Fruit fly (Drosophila melanogaster) whole organism, prepupa: ENCODE results near the gene oc.
A peak's percentile ranks its signal among the peaks of the same experiment; 100 is the strongest.

Experiments
- Blimp-1 ChIP-seq: fragments of 200-800 bp; sonication (Bioruptor generic); optimal IDR thresholded peaks from 3 replicates; lab custom pipeline; 2017; ENCODE audit warnings: missing biosample characterization, missing genetic modification characterization, mild to moderate bottlenecking, moderate library complexity, missing genetic modification reagents
- CG10631 ChIP-seq: fragments of 200-800 bp; sonication (Bioruptor generic); optimal IDR thresholded peaks from 2 replicates; lab custom pipeline; 2016; ENCODE audit warnings: missing biosample characterization, missing genetic modification characterization
- CG10669 ChIP-seq: fragments of 200-800 bp; sonication (Bioruptor generic); optimal IDR thresholded peaks from 3 replicates; lab custom pipeline; 2018; ENCODE audit warnings: missing biosample characterization, mild to moderate bottlenecking, missing genetic modification characterization, moderate library complexity
- CG11294 ChIP-seq: fragments of 200-800 bp; sonication (Bioruptor generic); IDR thresholded peaks from 2 replicates; pipeline ENCODE4 v1.3.6; 2022; ENCODE audit warnings: missing biosample characterization, missing genetic modification characterization
- CG11902 ChIP-seq: fragments of 200-800 bp; sonication (Bioruptor generic); optimal IDR thresholded peaks from 3 replicates; lab custom pipeline; 2016; ENCODE audit warnings: missing biosample characterization, missing genetic modification characterization
- CG15336 ChIP-seq: fragments of 200-800 bp; sonication (Bioruptor generic); IDR thresholded peaks from 2 replicates; pipeline ENCODE4 v1.3.6; 2022; ENCODE audit warnings: missing biosample characterization, missing genetic modification characterization
- CG16779 ChIP-seq: fragments of 200-800 bp; sonication (Bioruptor generic); optimal IDR thresholded peaks from 3 replicates; lab custom pipeline; 2017; ENCODE audit warnings: missing biosample characterization, mild to moderate bottlenecking, missing genetic modification characterization
- CG3032 ChIP-seq: fragments of 200-800 bp; optimal IDR thresholded peaks from 2 replicates; lab custom pipeline; 2019; ENCODE audit warnings: missing biosample characterization, mild to moderate bottlenecking, missing genetic modification characterization, moderate library complexity
- CG31627 ChIP-seq: fragments of 200-800 bp; sonication (Bioruptor generic); optimal IDR thresholded peaks from 3 replicates; lab custom pipeline; 2016; ENCODE audit warnings: missing biosample characterization, missing genetic modification characterization
- CG32006 ChIP-seq: fragments of 200-800 bp; sonication (Bioruptor generic); optimal IDR thresholded peaks from 3 replicates; lab custom pipeline; 2017; ENCODE audit warnings: missing biosample characterization, mild to moderate bottlenecking, missing genetic modification characterization
- CG34406 ChIP-seq: fragments of 200-800 bp; sonication (Bioruptor generic); optimal IDR thresholded peaks from 3 replicates; lab custom pipeline; 2016; ENCODE audit warnings: missing biosample characterization, missing genetic modification characterization
- CG3919 ChIP-seq: fragments of 200-800 bp; sonication (Bioruptor generic); optimal IDR thresholded peaks from 3 replicates; lab custom pipeline; 2016; ENCODE audit warnings: missing biosample characterization, missing genetic modification characterization
- CG4318 ChIP-seq: fragments of 200-800 bp; sonication (Bioruptor generic); optimal IDR thresholded peaks from 3 replicates; lab custom pipeline; 2017; ENCODE audit warnings: missing biosample characterization, mild to moderate bottlenecking, missing genetic modification characterization
- CG6163 ChIP-seq: fragments of 200-800 bp; sonication (Bioruptor generic); IDR thresholded peaks from 3 replicates; pipeline ENCODE4 v1.3.6; 2022; ENCODE audit warnings: missing biosample characterization, missing genetic modification characterization
- CG6854 ChIP-seq: fragments of 200-800 bp; sonication (Bioruptor generic); optimal IDR thresholded peaks from 2 replicates; lab custom pipeline; 2017; ENCODE audit warnings: missing biosample characterization, mild to moderate bottlenecking, missing genetic modification characterization
- CG7368 ChIP-seq: fragments of 200-800 bp; sonication (Bioruptor generic); optimal IDR thresholded peaks from 3 replicates; lab custom pipeline; 2016; ENCODE audit warnings: missing biosample characterization, missing genetic modification characterization
- CG8119 ChIP-seq: fragments of 200-800 bp; sonication (Bioruptor generic); IDR thresholded peaks from 3 replicates; pipeline ENCODE4 v1.3.6; 2022; ENCODE audit warnings: missing biosample characterization, missing genetic modification characterization
- CG8319 ChIP-seq: fragments of 200-800 bp; sonication (Bioruptor generic); optimal IDR thresholded peaks from 3 replicates; lab custom pipeline; 2016; ENCODE audit warnings: missing biosample characterization, missing genetic modification characterization
- CG8632 ChIP-seq: fragments of 200-800 bp; sonication (Bioruptor generic); optimal IDR thresholded peaks from 3 replicates; lab custom pipeline; 2016; ENCODE audit warnings: missing biosample characterization, missing genetic modification characterization
- CG9139 ChIP-seq: fragments of 200-800 bp; sonication (Bioruptor generic); optimal IDR thresholded peaks from 3 replicates; lab custom pipeline; 2017; ENCODE audit warnings: missing biosample characterization, mild to moderate bottlenecking, missing genetic modification characterization
- Eip75B ChIP-seq: fragments of 200-800 bp; sonication (Bioruptor generic); optimal IDR thresholded peaks from 3 replicates; lab custom pipeline; 2016; ENCODE audit warnings: missing biosample characterization, missing genetic modification characterization
- Eip78C ChIP-seq: fragments of 200-800 bp; sonication (Bioruptor generic); peaks from one replicate; lab custom pipeline; 2016; ENCODE audit warnings: missing biosample characterization, missing genetic modification characterization
- Eip93F ChIP-seq: fragments of 200-800 bp; sonication (Bioruptor generic); optimal IDR thresholded peaks from 2 replicates; lab custom pipeline; 2016; ENCODE audit warnings: missing biosample characterization, mild to moderate bottlenecking, missing genetic modification characterization
- Ets21C ChIP-seq: fragments of 200-800 bp; sonication (Bioruptor generic); optimal IDR thresholded peaks from 3 replicates; lab custom pipeline; 2016; ENCODE audit warnings: missing biosample characterization, missing genetic modification characterization
- Ets96B ChIP-seq: fragments of 200-800 bp; optimal IDR thresholded peaks from 2 replicates; lab custom pipeline; 2019; ENCODE audit warnings: missing biosample characterization, mild to moderate bottlenecking, missing genetic modification characterization, moderate library complexity
- Gug ChIP-seq: fragments of 200-800 bp; sonication (Bioruptor generic); IDR thresholded peaks from 2 replicates; pipeline ENCODE4 v1.3.6; 2022; ENCODE audit warnings: missing biosample characterization, missing genetic modification characterization
- Hr38 ChIP-seq: sonication (Bioruptor generic); optimal IDR thresholded peaks from 2 replicates; lab custom pipeline; 2016; ENCODE audit warnings: missing biosample characterization, missing genetic modification characterization
- Hr39 ChIP-seq: fragments of 200-800 bp; sonication (Bioruptor generic); optimal IDR thresholded peaks from 2 replicates; lab custom pipeline; 2016; ENCODE audit warnings: missing biosample characterization, missing genetic modification characterization
- Hr4 ChIP-seq: fragments of 200-800 bp; sonication (Bioruptor generic); optimal IDR thresholded peaks from 3 replicates; lab custom pipeline; 2016; ENCODE audit warnings: missing biosample characterization, missing genetic modification characterization
- Lpt ChIP-seq: fragments of 200-800 bp; sonication (Bioruptor generic); optimal IDR thresholded peaks from 3 replicates; lab custom pipeline; 2016; ENCODE audit warnings: missing biosample characterization, missing genetic modification characterization
- Met ChIP-seq: fragments of 200-800 bp; sonication (Bioruptor generic); optimal IDR thresholded peaks from 3 replicates; lab custom pipeline; 2016; ENCODE audit warnings: missing biosample characterization, missing genetic modification characterization
- OdsH ChIP-seq: fragments of 200-800 bp; sonication (Bioruptor generic); optimal IDR thresholded peaks from 3 replicates; lab custom pipeline; 2016; ENCODE audit warnings: missing biosample characterization, missing genetic modification characterization
- Smox ChIP-seq: fragments of 200-800 bp; sonication (Bioruptor generic); optimal IDR thresholded peaks from 3 replicates; lab custom pipeline; 2016; ENCODE audit warnings: missing biosample characterization, missing genetic modification characterization
- Sox102F ChIP-seq: fragments of 200-800 bp; sonication (Bioruptor generic); optimal IDR thresholded peaks from 2 replicates; lab custom pipeline; 2016; ENCODE audit warnings: missing biosample characterization, mild to moderate bottlenecking, missing genetic modification characterization
- Sox14 ChIP-seq: fragments of 200-800 bp; sonication (Bioruptor generic); optimal IDR thresholded peaks from 3 replicates; lab custom pipeline; 2016; ENCODE audit warnings: missing biosample characterization, missing genetic modification characterization
- achi ChIP-seq: fragments of 200-800 bp; sonication (Bioruptor generic); optimal IDR thresholded peaks from 3 replicates; lab custom pipeline; 2016; ENCODE audit warnings: missing biosample characterization, missing genetic modification characterization
- cyc ChIP-seq: fragments of 200-800 bp; sonication (Bioruptor generic); optimal IDR thresholded peaks from 3 replicates; lab custom pipeline; 2016; ENCODE audit warnings: missing biosample characterization, missing genetic modification characterization
- dac ChIP-seq: fragments of 200-800 bp; sonication (Bioruptor generic); optimal IDR thresholded peaks from 2 replicates; lab custom pipeline; 2017; ENCODE audit warnings: missing biosample characterization, mild to moderate bottlenecking, missing genetic modification characterization
- dsx ChIP-seq: fragments of 200-800 bp; optimal IDR thresholded peaks from 3 replicates; lab custom pipeline; 2019; ENCODE audit warnings: missing biosample characterization, mild to moderate bottlenecking, missing genetic modification characterization, moderate library complexity; ENCODE audit not compliant: poor library complexity, severe bottlenecking
- eg ChIP-seq: fragments of 200-800 bp; sonication (Bioruptor generic); IDR thresholded peaks from 3 replicates; pipeline ENCODE4 v1.3.6; 2022; ENCODE audit warnings: missing biosample characterization, missing genetic modification characterization
- esn ChIP-seq: fragments of 200-800 bp; sonication (Bioruptor generic); optimal IDR thresholded peaks from 2 replicates; lab custom pipeline; 2016; ENCODE audit warnings: missing biosample characterization, mild to moderate bottlenecking, missing genetic modification characterization, moderate library complexity
- fd59A ChIP-seq: fragments of 200-800 bp; sonication (Bioruptor generic); optimal IDR thresholded peaks from 2 replicates; lab custom pipeline; 2017; ENCODE audit warnings: missing biosample characterization, mild to moderate bottlenecking, missing genetic modification characterization, missing genetic modification reagents
- fd85E ChIP-seq: fragments of 200-800 bp; sonication (Bioruptor generic); optimal IDR thresholded peaks from 3 replicates; lab custom pipeline; 2016; ENCODE audit warnings: missing biosample characterization, missing genetic modification characterization
- fkh ChIP-seq: fragments of 200-800 bp; sonication (Bioruptor generic); optimal IDR thresholded peaks from 3 replicates; lab custom pipeline; 2017; ENCODE audit warnings: missing biosample characterization, mild to moderate bottlenecking, missing genetic modification characterization, moderate library complexity
- lz ChIP-seq: fragments of 200-800 bp; sonication (Bioruptor generic); optimal IDR thresholded peaks from 3 replicates; lab custom pipeline; 2016; ENCODE audit warnings: missing biosample characterization, missing genetic modification characterization
- net ChIP-seq: fragments of 200-800 bp; sonication (Bioruptor generic); optimal IDR thresholded peaks from 3 replicates; lab custom pipeline; 2016; ENCODE audit warnings: missing biosample characterization, missing genetic modification characterization
- pdm3 ChIP-seq: fragments of 200-800 bp; sonication (Bioruptor generic); optimal IDR thresholded peaks from 3 replicates; lab custom pipeline; 2016; ENCODE audit warnings: missing biosample characterization, missing genetic modification characterization
- salr ChIP-seq, 2 experiments: fragments of 200-800 bp; sonication (Bioruptor generic); optimal IDR thresholded peaks; 3 replicates each; lab custom pipeline; 2016 to 2018; ENCODE audit warnings: missing biosample characterization in 2 of 2, missing genetic modification characterization in 2 of 2, mild to moderate bottlenecking in 1 of 2
- ss ChIP-seq, 2 experiments: fragments of 200-800 bp; sonication (Bioruptor generic); optimal IDR thresholded peaks; 2 replicates in 1 of 2; 3 replicates in 1 of 2; lab custom pipeline; 2017 to 2018; ENCODE audit warnings: mild to moderate bottlenecking in 2 of 2, missing biosample characterization in 2 of 2, missing genetic modification characterization in 2 of 2, moderate library complexity in 1 of 2
- svp ChIP-seq: fragments of 200-800 bp; sonication (Bioruptor generic); peaks from one replicate; lab custom pipeline; 2016; ENCODE audit warnings: missing biosample characterization, missing genetic modification characterization
- topi ChIP-seq: fragments of 200-800 bp; sonication (Bioruptor generic); optimal IDR thresholded peaks from 3 replicates; lab custom pipeline; 2016; ENCODE audit warnings: missing biosample characterization, missing genetic modification characterization
- vri ChIP-seq: fragments of 200-800 bp; sonication (Bioruptor generic); optimal IDR thresholded peaks from 3 replicates; lab custom pipeline; 2016; ENCODE audit warnings: missing biosample characterization, mild to moderate bottlenecking, missing genetic modification characterization

The oc gene

DNA sequence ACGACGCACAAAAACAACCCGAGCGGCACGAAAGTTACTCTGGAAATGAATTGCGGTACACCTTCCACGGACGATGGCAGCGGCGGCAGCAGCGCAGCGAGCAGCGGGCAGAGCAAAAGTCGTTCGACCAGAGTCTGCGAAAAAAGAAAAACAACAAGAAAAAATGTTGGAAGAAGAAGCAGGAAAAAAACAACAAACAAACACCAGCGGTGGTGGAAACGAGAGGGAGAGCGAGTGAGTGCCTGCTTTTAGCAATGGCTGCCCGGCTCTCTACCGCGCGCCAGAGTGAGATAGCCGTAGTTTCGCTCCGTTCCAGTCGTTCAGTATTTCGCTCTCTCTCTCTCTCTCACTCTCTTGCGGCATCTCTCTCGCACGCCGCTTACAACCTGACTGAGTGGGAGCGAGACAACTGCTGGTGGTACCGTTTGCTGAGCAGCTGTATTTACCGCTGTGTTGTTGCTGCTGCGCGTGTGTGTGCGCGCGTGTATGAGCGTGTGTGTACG, at the start of gene oc:
Gene oc (minus strand): TSS at position 51 of the 503 bp plus-strand sequence.
- TF ChIP-seq CG8632 (GFP tag; lab: Kevin White, UChicago) (peak; percentile 46), Lpt (GFP tag; lab: Kevin White, UChicago) (peak; percentile 58), ss (GFP tag; optimal IDR thresholded peaks at IDR 0.05; lab: Kevin White, UChicago) (peak; percentile 68 to 79), CG32006 (GFP tag; lab: Kevin White, UChicago) (peak; percentile 60), esn (GFP tag; lab: Kevin White, UChicago) (peak; percentile 27), CG4318 (no peak), salr (GFP tag; optimal IDR thresholded peaks at IDR 0.05; lab: Kevin White, UChicago) (peak; percentile 28 to 49), Met (peak; percentile 37), CG3032 (tag; lab: Kevin White, UChicago) (peak; percentile 56), net (peak; percentile 21), Ets21C (GFP tag; lab: Kevin White, UChicago) (peak; percentile 18), CG7368 (GFP tag; lab: Kevin White, UChicago) (peak; percentile 43), CG8319 (GFP tag; lab: Kevin White, UChicago) (no peak), CG10631 (GFP tag; lab: Kevin White, UChicago) (peak; percentile 5), achi (GFP tag; lab: Kevin White, UChicago) (peak; percentile 43), fkh (peak; percentile 97), CG6854 (GFP tag; lab: Kevin White, UChicago) (no peak), Gug (GFP tag; lab: Robert Waterston, UW) (0 out of 2 replicates have a peak, but pooled peaks have one; percentile 22), CG15336 (GFP tag; lab: Robert Waterston, UW) (peak; percentile 52; the same call in 1 of the 2 replicates), Ets96B (tag; lab: Kevin White, UChicago) (peak; percentile 36), eg (GFP tag; lab: Robert Waterston, UW) (peak; percentile 68; the same call in 2 of the 3 replicates), svp (GFP tag; lab: Kevin White, UChicago) (no peak), Smox (peak; percentile 18), Blimp-1 (GFP tag; lab: Kevin White, UChicago) (no peak), Sox14 (GFP tag; lab: Kevin White, UChicago) (peak; percentile 46), Eip78C (peak; percentile 70), CG10669 (GFP tag; lab: Kevin White, UChicago) (peak; percentile 41), Eip93F (no peak), CG31627 (GFP tag; lab: Kevin White, UChicago) (no peak), dac (no peak), OdsH (peak; percentile 32), vri (GFP tag; lab: Kevin White, UChicago) (peak; percentile 17), CG8119 (peak; percentile 49; the same call in 1 of the 3 replicates), Hr38 (GFP tag; lab: Kevin White, UChicago) (no peak), CG16779 (tag; lab: Kevin White, UChicago) (peak; percentile 28), CG3919 (GFP tag; lab: Kevin White, UChicago) (peak; percentile 50), cyc (GFP tag; lab: Kevin White, UChicago) (no peak), topi (GFP tag; lab: Kevin White, UChicago) (peak; percentile 15), fd85E (GFP tag; lab: Kevin White, UChicago) (no peak), Sox102F (GFP tag; lab: Kevin White, UChicago) (peak; percentile 19), CG11294 (0 out of 2 replicates have a peak, but pooled peaks have one; percentile 16), Hr4 (GFP tag; lab: Kevin White, UChicago) (no peak), Hr39 (GFP tag; lab: Kevin White, UChicago) (no peak), CG34406 (GFP tag; lab: Kevin White, UChicago) (peak; percentile 33), fd59A (GFP tag; lab: Kevin White, UChicago) (peak; percentile 25), Eip75B (GFP tag; lab: Kevin White, UChicago) (peak; percentile 21), CG6163 (peak; percentile 86), dsx (GFP tag; lab: Kevin White, UChicago) (peak; percentile 78), CG9139 (GFP tag; lab: Kevin White, UChicago) (peak; percentile 66), CG11902 (no peak), lz (GFP tag; lab: Kevin White, UChicago) (no peak), pdm3 (GFP tag; lab: Kevin White, UChicago) (peak; percentile 57)
